Worm (Caenorhabditis elegans) whole organism, young adult: ENCODE data around the gene gst-31.

ENCODE experiments used
- B0261.1 ChIP-seq: sonication (generic microtip); optimal IDR thresholded peaks from 2 replicates; lab custom pipeline; 2016; ENCODE audit warnings: mild to moderate bottlenecking, missing genetic modification characterization, moderate library complexity, missing compliant biosample characterization
- F37B4.10 ChIP-seq: fragments of 200-800 bp; sonication (Bioruptor generic); IDR thresholded peaks from 2 replicates; pipeline ENCODE4 v1.3.6; 2022; ENCODE audit warnings: missing genetic modification characterization, missing compliant biosample characterization
- ZK185.1 ChIP-seq: sonication (generic microtip); optimal IDR thresholded peaks from 2 replicates; lab custom pipeline; 2016; ENCODE audit warnings: mild to moderate bottlenecking, missing genetic modification characterization, missing compliant biosample characterization; ENCODE audit not compliant: poor library complexity, severe bottlenecking
- atf-7 ChIP-seq: sonication (generic microtip); optimal IDR thresholded peaks from 2 replicates; lab custom pipeline; 2017; ENCODE audit warnings: mild to moderate bottlenecking, missing genetic modification characterization, missing compliant biosample characterization
- cebp-1 ChIP-seq, 2 experiments: fragments of 200-800 bp in 1 of 2; sonication (Bioruptor generic) in 1 of 2; sonication (generic microtip) in 1 of 2; IDR thresholded peaks in 1 of 2; optimal IDR thresholded peaks in 1 of 2; 2 replicates each; pipeline versions ENCODE4 v1.3.6 to Lab custom; 2017 to 2022; ENCODE audit warnings: missing compliant biosample characterization in 2 of 2, missing genetic modification characterization in 2 of 2, mild to moderate bottlenecking in 1 of 2, missing genetic modification reagents in 1 of 2, moderate library complexity in 1 of 2
- ekl-4 ChIP-seq: fragments of 200-800 bp; sonication (Bioruptor generic); IDR thresholded peaks from 2 replicates; pipeline ENCODE4 v1.3.6; 2022; ENCODE audit warnings: missing genetic modification reagents, missing genetic modification characterization, missing compliant biosample characterization
- lin-35 ChIP-seq, 3 experiments: fragments of 150-350 bp in 2 of 3; sonication (generic microtip) in 1 of 3; optimal IDR thresholded peaks; 2 replicates each; lab custom pipeline; 2014 to 2018; ENCODE audit warnings: missing biosample characterization in 3 of 3, missing genetic modification characterization in 3 of 3, missing genetic modification reagents in 3 of 3
- lir-1 ChIP-seq: fragments of 200-800 bp; sonication (Bioruptor generic); conservative IDR thresholded peaks from 2 replicates; pipeline ENCODE4 v1.3.6; 2022; ENCODE audit warnings: missing genetic modification reagents, missing genetic modification characterization, missing compliant biosample characterization
- mel-28 ChIP-seq: sonication (generic microtip); optimal IDR thresholded peaks from 2 replicates; lab custom pipeline; 2016; ENCODE audit warnings: borderline replicate concordance, mild to moderate bottlenecking, missing genetic modification characterization, missing compliant biosample characterization
- mxl-1 ChIP-seq: sonication (generic microtip); optimal IDR thresholded peaks from 2 replicates; lab custom pipeline; 2016; ENCODE audit warnings: missing genetic modification characterization, missing compliant biosample characterization
- nhr-179 ChIP-seq: sonication (generic microtip); optimal IDR thresholded peaks from 2 replicates; lab custom pipeline; 2016; ENCODE audit warnings: mild to moderate bottlenecking, missing genetic modification characterization, missing compliant biosample characterization
- pbrm-1 ChIP-seq: fragments of 200-800 bp; sonication (Bioruptor generic); IDR thresholded peaks from 2 replicates; pipeline ENCODE4 v1.3.6; 2022; ENCODE audit warnings: missing genetic modification reagents, missing genetic modification characterization, missing compliant biosample characterization
- snpc-4 ChIP-seq, 5 experiments: fragments of 150-350 bp in 1 of 5; sonication (generic microtip) in 4 of 5; optimal IDR thresholded peaks; 2 replicates each; lab custom pipeline; 2014 to 2018; ENCODE audit warnings: missing genetic modification characterization in 5 of 5, missing biosample characterization in 3 of 5, antibody characterized with exemption in 2 of 5, mild to moderate bottlenecking in 2 of 5, missing compliant biosample characterization in 2 of 5, missing genotype in 2 of 5, moderate library complexity in 2 of 5, missing genetic modification reagents in 1 of 5
- tlf-1 ChIP-seq: fragments of 200-800 bp; sonication (Bioruptor generic); optimal IDR thresholded peaks from 2 replicates; lab custom pipeline; 2018; ENCODE audit warnings: mild to moderate bottlenecking, missing genetic modification characterization, missing compliant biosample characterization

Gene gst-31

ce11 chrII:15130512-15130911 lies 44.3 kb downstream of the gst-31 start, which contains the start of gene Y53F4B.62:
Gene Y53F4B.62, minus strand, starts transcription at chrII:15130612.
- TF ChIP-seq atf-7 (no peak), lin-35 (GFP tag; optimal IDR thresholded peaks at IDR 0.05; lab: Kevin White, UChicago) (no peak), pbrm-1 (GFP tag; lab: Robert Waterston, UW) (no peak), mel-28 (tag; lab: Kevin White, UChicago) (no peak), ZK185.1 (tag; lab: Kevin White, UChicago) (no peak), mxl-1 (tag; lab: Kevin White, UChicago) (no peak), cebp-1 (GFP tag; IDR thresholded peaks at IDR 0.05; lab: Robert Waterston, UW) (no peak), cebp-1 (tag; optimal IDR thresholded peaks at IDR 0.05; lab: Kevin White, UChicago) (no peak), ekl-4 (no peak), tlf-1 (no peak), lir-1 (GFP tag; lab: Robert Waterston, UW) (no peak), snpc-4 (GFP tag; optimal IDR thresholded peaks at IDR 0.05; lab: Kevin White, UChicago) (no peak), snpc-4 (tag; optimal IDR thresholded peaks at IDR 0.05; lab: Kevin White, UChicago) (no peak), F37B4.10 (GFP tag; lab: Robert Waterston, UW) (no peak), B0261.1 (tag; lab: Kevin White, UChicago) (no peak), nhr-179 (tag; lab: Kevin White, UChicago) (no peak)
